Worm (Caenorhabditis elegans) whole organism, L3 larva: ENCODE data around the gene Y70C5B.2.

Source experiments
- ama-1 ChIP-seq: fragments of 150-350 bp; optimal IDR thresholded peaks from 2 replicates; lab custom pipeline; 2018
- lin-15B ChIP-seq: fragments of 150-350 bp; optimal IDR thresholded peaks from 2 replicates; lab custom pipeline; 2014; ENCODE audit warnings: missing biosample characterization, missing genetic modification characterization
- nfya-1 ChIP-seq: sonication (generic microtip); optimal IDR thresholded peaks from 2 replicates; lab custom pipeline; 2017; ENCODE audit warnings: missing genetic modification characterization, mild to moderate bottlenecking, missing compliant biosample characterization, antibody characterized with exemption, moderate library complexity; ENCODE audit not compliant: insufficient read depth
- zag-1 ChIP-seq: fragments of 150-350 bp; optimal IDR thresholded peaks from 2 replicates; lab custom pipeline; 2014; ENCODE audit warnings: missing biosample characterization, missing genetic modification characterization

ce11 chrV:16608478-16608877 is 52.2 kb downstream of the Y70C5B.2 start:
- TF ChIP-seq ama-1 (no peak), nfya-1 (tag; lab: Kevin White, UChicago) (no peak), lin-15B (tag; lab: Kevin White, UChicago) (no peak), zag-1 (tag; lab: Kevin White, UChicago) (no peak)
